Worm (Caenorhabditis elegans) whole organism, L2 larva: ENCODE results near the gene F10G7.9.

Source experiments
- C34F6.9 ChIP-seq: fragments of 150-350 bp; optimal IDR thresholded peaks from 2 replicates; lab custom pipeline; 2014; ENCODE audit warnings: missing biosample characterization, missing genetic modification characterization
- F13H6.1 ChIP-seq: sonication (generic microtip); optimal IDR thresholded peaks from 2 replicates; lab custom pipeline; 2016; ENCODE audit warnings: missing genetic modification characterization, missing compliant biosample characterization
- R02D3.7 ChIP-seq: fragments of 150-350 bp; optimal IDR thresholded peaks from 2 replicates; lab custom pipeline; 2014; ENCODE audit warnings: missing biosample characterization, missing genetic modification characterization
- Y55F3AM.14 ChIP-seq: fragments of 200-800 bp; sonication (Bioruptor generic); optimal IDR thresholded peaks from 2 replicates; lab custom pipeline; 2018; ENCODE audit warnings: mild to moderate bottlenecking, missing genetic modification characterization, missing compliant biosample characterization
- ZK546.5 ChIP-seq: sonication (generic microtip); optimal IDR thresholded peaks from 2 replicates; lab custom pipeline; 2017; ENCODE audit warnings: missing biosample characterization, missing genetic modification characterization
- alr-1 ChIP-seq: fragments of 150-350 bp; optimal IDR thresholded peaks from 2 replicates; lab custom pipeline; 2014; ENCODE audit warnings: missing biosample characterization, missing genetic modification characterization
- aly-2 ChIP-seq: fragments of 150-350 bp; optimal IDR thresholded peaks from 2 replicates; lab custom pipeline; 2014; ENCODE audit warnings: missing biosample characterization, missing genetic modification characterization
- ama-1 ChIP-seq: fragments of 150-350 bp; optimal IDR thresholded peaks from 2 replicates; lab custom pipeline; 2018; ENCODE audit warnings: inconsistent platforms
- ceh-16 ChIP-seq: fragments of 150-350 bp; optimal IDR thresholded peaks from 2 replicates; lab custom pipeline; 2014; ENCODE audit warnings: missing biosample characterization, missing genetic modification characterization
- ceh-82 ChIP-seq: fragments of 150-350 bp; optimal IDR thresholded peaks from 2 replicates; lab custom pipeline; 2014; ENCODE audit warnings: missing biosample characterization, missing genetic modification characterization
- crh-2 ChIP-seq: sonication (generic microtip); optimal IDR thresholded peaks from 2 replicates; lab custom pipeline; 2017; ENCODE audit warnings: missing biosample characterization, missing genetic modification characterization
- dmd-4 ChIP-seq: sonication (generic microtip); optimal IDR thresholded peaks from 2 replicates; lab custom pipeline; 2017; ENCODE audit warnings: missing biosample characterization, missing genetic modification characterization
- egl-27 ChIP-seq: sonication (generic microtip); optimal IDR thresholded peaks from 3 replicates; lab custom pipeline; 2017; ENCODE audit warnings: missing biosample characterization, missing genetic modification reagents, missing genetic modification characterization
- elt-1 ChIP-seq: fragments of 150-350 bp; optimal IDR thresholded peaks from 2 replicates; lab custom pipeline; 2014; ENCODE audit warnings: missing biosample characterization, missing genetic modification characterization
- fos-1 ChIP-seq: fragments of 150-350 bp; optimal IDR thresholded peaks from 2 replicates; lab custom pipeline; 2014; ENCODE audit warnings: missing biosample characterization, missing genetic modification characterization
- gmeb-1 ChIP-seq: fragments of 150-350 bp; optimal IDR thresholded peaks from 2 replicates; lab custom pipeline; 2014; ENCODE audit warnings: missing biosample characterization, missing genetic modification characterization
- lin-11 ChIP-seq: fragments of 150-350 bp; sonication (generic microtip); optimal IDR thresholded peaks from 2 replicates; lab custom pipeline; 2014; ENCODE audit warnings: missing biosample characterization, missing genetic modification characterization, inconsistent platforms, mixed read lengths
- lin-13 ChIP-seq: fragments of 150-350 bp; optimal IDR thresholded peaks from 2 replicates; lab custom pipeline; 2014; ENCODE audit warnings: missing biosample characterization, missing genetic modification reagents, missing genetic modification characterization
- lin-39 ChIP-seq: fragments of 150-350 bp; optimal IDR thresholded peaks from 2 replicates; lab custom pipeline; 2014; ENCODE audit warnings: missing biosample characterization, missing genetic modification reagents, missing genetic modification characterization
- lsy-2 ChIP-seq, 2 experiments: fragments of 150-350 bp in 1 of 2; sonication (generic microtip) in 1 of 2; optimal IDR thresholded peaks; 2 replicates each; lab custom pipeline; 2014 to 2017; ENCODE audit warnings: missing biosample characterization in 2 of 2, missing genetic modification characterization in 2 of 2
- mab-5 ChIP-seq: fragments of 150-350 bp; optimal IDR thresholded peaks from 2 replicates; lab custom pipeline; 2014; ENCODE audit warnings: missing biosample characterization, missing genetic modification characterization
- mbf-1 ChIP-seq: sonication (generic microtip); optimal IDR thresholded peaks from 2 replicates; lab custom pipeline; 2017; ENCODE audit warnings: missing biosample characterization, missing genetic modification characterization
- mdl-1 ChIP-seq, 2 experiments: fragments of 150-350 bp in 1 of 2; sonication (generic microtip) in 1 of 2; optimal IDR thresholded peaks; 2 replicates each; lab custom pipeline; 2017; ENCODE audit warnings: missing biosample characterization in 2 of 2, missing genetic modification characterization in 2 of 2
- nhr-10 ChIP-seq: sonication (generic microtip); optimal IDR thresholded peaks from 2 replicates; lab custom pipeline; 2017; ENCODE audit warnings: missing biosample characterization, missing genetic modification characterization
- nhr-11 ChIP-seq: fragments of 150-350 bp; optimal IDR thresholded peaks from 2 replicates; lab custom pipeline; 2014; ENCODE audit warnings: missing biosample characterization, missing genetic modification characterization
- nhr-12 ChIP-seq: fragments of 150-350 bp; optimal IDR thresholded peaks from 2 replicates; lab custom pipeline; 2014; ENCODE audit warnings: missing biosample characterization, missing genetic modification characterization
- nhr-129 ChIP-seq: fragments of 150-350 bp; optimal IDR thresholded peaks from 2 replicates; lab custom pipeline; 2014; ENCODE audit warnings: missing biosample characterization, missing genetic modification characterization
- nhr-21 ChIP-seq: fragments of 150-350 bp; optimal IDR thresholded peaks from 2 replicates; lab custom pipeline; 2014; ENCODE audit warnings: missing biosample characterization, missing genetic modification characterization
- nhr-23 ChIP-seq: fragments of 150-350 bp; optimal IDR thresholded peaks from 2 replicates; lab custom pipeline; 2014; ENCODE audit warnings: missing biosample characterization, missing genetic modification reagents, missing genetic modification characterization
- nhr-237 ChIP-seq: fragments of 150-350 bp; optimal IDR thresholded peaks from 2 replicates; lab custom pipeline; 2014; ENCODE audit warnings: missing biosample characterization, missing genetic modification characterization
- nhr-25 ChIP-seq: fragments of 150-350 bp; sonication (generic microtip); optimal IDR thresholded peaks from 3 replicates; lab custom pipeline; 2014; ENCODE audit warnings: missing biosample characterization, missing genetic modification characterization
- nhr-6 ChIP-seq: fragments of 150-350 bp; optimal IDR thresholded peaks from 2 replicates; lab custom pipeline; 2014; ENCODE audit warnings: missing biosample characterization, missing genetic modification characterization
- nhr-77 ChIP-seq: fragments of 150-350 bp; optimal IDR thresholded peaks from 2 replicates; lab custom pipeline; 2014; ENCODE audit warnings: missing biosample characterization, missing genetic modification characterization
- peb-1 ChIP-seq: fragments of 150-350 bp; optimal IDR thresholded peaks from 2 replicates; lab custom pipeline; 2014; ENCODE audit warnings: missing biosample characterization, missing genetic modification characterization
- sem-4 ChIP-seq: fragments of 150-350 bp; optimal IDR thresholded peaks from 2 replicates; lab custom pipeline; 2014; ENCODE audit warnings: missing biosample characterization, missing genetic modification reagents, missing genetic modification characterization
- skn-1 ChIP-seq: sonication (generic microtip); optimal IDR thresholded peaks from 2 replicates; lab custom pipeline; 2017; ENCODE audit warnings: missing biosample characterization, missing genetic modification characterization
- sma-3 ChIP-seq: sonication (generic microtip); optimal IDR thresholded peaks from 2 replicates; lab custom pipeline; 2016; ENCODE audit warnings: missing genetic modification reagents, missing genetic modification characterization, missing compliant biosample characterization
- sma-9 ChIP-seq, 2 experiments: fragments of 150-350 bp in 1 of 2; sonication (generic microtip) in 1 of 2; optimal IDR thresholded peaks; 2 replicates each; lab custom pipeline; 2014 to 2016; ENCODE audit warnings: missing genetic modification characterization in 2 of 2, mild to moderate bottlenecking in 1 of 2, missing biosample characterization in 1 of 2, missing compliant biosample characterization in 1 of 2, missing genetic modification reagents in 1 of 2, moderate library complexity in 1 of 2
- snpc-4 ChIP-seq: fragments of 150-350 bp; optimal IDR thresholded peaks from 2 replicates; lab custom pipeline; 2014; ENCODE audit warnings: missing biosample characterization, missing genetic modification characterization
- unc-39 ChIP-seq: fragments of 150-350 bp; optimal IDR thresholded peaks from 2 replicates; lab custom pipeline; 2014; ENCODE audit warnings: missing biosample characterization, missing genetic modification characterization
- unc-55 ChIP-seq: fragments of 150-350 bp; sonication (generic microtip); optimal IDR thresholded peaks from 3 replicates; lab custom pipeline; 2014; ENCODE audit warnings: missing biosample characterization, missing genetic modification reagents, missing genetic modification characterization
- unc-62 ChIP-seq: fragments of 150-350 bp; optimal IDR thresholded peaks from 2 replicates; lab custom pipeline; 2014; ENCODE audit warnings: missing biosample characterization, missing genetic modification reagents, missing genetic modification characterization
- zag-1 ChIP-seq: fragments of 150-350 bp; optimal IDR thresholded peaks from 2 replicates; lab custom pipeline; 2014; ENCODE audit warnings: missing biosample characterization, missing genetic modification characterization
- ztf-1 ChIP-seq: fragments of 200-800 bp; sonication (Bioruptor generic); conservative IDR thresholded peaks from 2 replicates; pipeline ENCODE4 v1.3.6; 2022; ENCODE audit warnings: missing genetic modification characterization, missing compliant biosample characterization
- ztf-11 ChIP-seq: sonication (generic microtip); optimal IDR thresholded peaks from 2 replicates; lab custom pipeline; 2017; ENCODE audit warnings: missing biosample characterization, missing genetic modification characterization
- ztf-4 ChIP-seq: fragments of 150-350 bp; optimal IDR thresholded peaks from 2 replicates; lab custom pipeline; 2014; ENCODE audit warnings: missing biosample characterization, missing genetic modification characterization

The F10G7.9 gene

ce11 chrII:4696055-4696454 is 10.2 kb downstream of the F10G7.9 start:
- no peak for TF ChIP-seq zag-1
- TF ChIP-seq nhr-11 (tag; lab: Kevin White, UChicago) = no peak
- TF ChIP-seq crh-2 (tag; lab: Kevin White, UChicago) = peak; percentile 1
- no peak for TF ChIP-seq unc-62 (GFP tag; lab: Kevin White, UChicago)
- no peak for TF ChIP-seq nhr-23 (tag; lab: Kevin White, UChicago)
- TF ChIP-seq skn-1 (tag; lab: Kevin White, UChicago) = no peak

ce11 chrII:4693129-4693528 is 13.2 kb downstream of the F10G7.9 start, which contains the start of gene F10G7.5:
Gene F10G7.5, plus strand, starts transcription at chrII:4693414.
- TF ChIP-seq mab-5 = no peak
- TF ChIP-seq nhr-25 = no peak
- TF ChIP-seq nhr-237 (tag; lab: Kevin White, UChicago) = no peak
- TF ChIP-seq skn-1 (tag; lab: Kevin White, UChicago) = no peak
- no peak for TF ChIP-seq peb-1
- TF ChIP-seq nhr-21 (tag; lab: Kevin White, UChicago) = no peak
- TF ChIP-seq lsy-2 (tag; optimal IDR thresholded peaks at IDR 0.05; lab: Kevin White, UChicago) = peak in 1 of 2 experiments; percentile 60
- TF ChIP-seq nhr-10 = no peak
- no peak for TF ChIP-seq dmd-4 (tag; lab: Kevin White, UChicago)
- TF ChIP-seq unc-62 (GFP tag; lab: Kevin White, UChicago) = no peak
- no peak for TF ChIP-seq alr-1 (tag; lab: Kevin White, UChicago)
- no peak for TF ChIP-seq nhr-77
- TF ChIP-seq ceh-82 = no peak
- TF ChIP-seq mbf-1 (tag; lab: Kevin White, UChicago) = no peak
- TF ChIP-seq ZK546.5 (tag; lab: Kevin White, UChicago) = no peak
- TF ChIP-seq ztf-4 (tag; lab: Kevin White, UChicago) = no peak
- TF ChIP-seq nhr-6 (tag; lab: Kevin White, UChicago) = no peak
- TF ChIP-seq crh-2 (tag; lab: Kevin White, UChicago) = peak; percentile 17
- peak; percentile 27 for TF ChIP-seq sma-9 (GFP tag; optimal IDR thresholded peaks at IDR 0.05; lab: Kevin White, UChicago)
- TF ChIP-seq sma-9 (tag; optimal IDR thresholded peaks at IDR 0.05; lab: Kevin White, UChicago) = no peak
- no peak for TF ChIP-seq ama-1 (lab: Kevin White, UChicago)
- no peak for TF ChIP-seq lin-39
- TF ChIP-seq zag-1 = no peak
- no peak for TF ChIP-seq Y55F3AM.14
- TF ChIP-seq mdl-1 (tag; optimal IDR thresholded peaks at IDR 0.05; lab: Kevin White, UChicago) = peak in 1 of 2 experiments; percentile 8
- no peak for TF ChIP-seq elt-1 (tag; lab: Kevin White, UChicago)
- TF ChIP-seq gmeb-1 (tag; lab: Kevin White, UChicago) = no peak
- peak; percentile 49 for TF ChIP-seq fos-1 (tag; lab: Kevin White, UChicago)
- TF ChIP-seq snpc-4 = no peak
- TF ChIP-seq unc-39 (tag; lab: Kevin White, UChicago) = no peak
- peak; percentile 11 for TF ChIP-seq F13H6.1 (tag; lab: Kevin White, UChicago)
- no peak for TF ChIP-seq lin-13 (GFP tag; lab: Kevin White, UChicago)
- no peak for TF ChIP-seq ztf-1 (GFP tag; lab: Robert Waterston, UW)
- TF ChIP-seq ceh-16 (tag; lab: Kevin White, UChicago) = no peak
- TF ChIP-seq nhr-11 (tag; lab: Kevin White, UChicago) = no peak
- no peak for TF ChIP-seq nhr-129 (tag; lab: Kevin White, UChicago)
- no peak for TF ChIP-seq nhr-12 (tag; lab: Kevin White, UChicago)
- TF ChIP-seq unc-55 (GFP tag; lab: Kevin White, UChicago) = no peak
- TF ChIP-seq C34F6.9 (tag; lab: Kevin White, UChicago) = peak; percentile 42
- TF ChIP-seq lin-11 (tag; lab: Kevin White, UChicago) = no peak
- TF ChIP-seq sma-3 (GFP tag; lab: Kevin White, UChicago) = no peak
- TF ChIP-seq egl-27 (tag; lab: Kevin White, UChicago) = no peak
- TF ChIP-seq aly-2 = no peak
- TF ChIP-seq ztf-11 (tag; lab: Kevin White, UChicago) = no peak
- TF ChIP-seq nhr-23 (tag; lab: Kevin White, UChicago) = no peak
- TF ChIP-seq sem-4 = no peak
- no peak for TF ChIP-seq R02D3.7 (tag; lab: Kevin White, UChicago)
